Worm (Caenorhabditis elegans): ENCODE data around the gene ssup-72.

DNA sequence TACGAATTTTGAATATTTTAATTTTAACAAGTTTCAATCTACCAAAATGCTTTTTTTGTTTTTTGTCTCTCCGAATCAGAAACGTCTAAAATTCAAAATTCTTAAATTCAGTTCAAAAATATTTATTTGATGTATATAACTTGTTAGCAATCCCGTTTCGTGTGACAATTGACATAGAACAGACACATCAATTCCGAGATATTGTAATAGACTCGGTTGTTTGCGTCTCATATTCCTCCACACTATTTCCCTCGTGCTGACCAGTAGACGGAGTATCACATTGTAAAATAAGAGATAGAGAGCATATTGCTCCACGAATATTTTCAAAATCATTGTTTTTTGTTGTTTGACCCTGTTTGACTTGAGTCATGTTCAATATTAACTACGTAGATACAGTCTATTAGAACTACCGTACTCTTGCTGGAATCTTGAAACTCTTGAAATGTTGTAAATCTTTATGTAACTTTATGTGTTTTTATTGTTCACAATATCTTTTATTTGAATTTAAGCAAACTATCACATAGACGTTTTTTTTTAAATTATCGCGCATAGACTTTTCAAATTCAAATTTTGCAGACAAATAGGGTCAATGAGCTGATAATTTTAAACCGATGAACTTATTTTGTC, 12.4 kb downstream of the ssup-72 start, which contains the start of gene T13C2.3:
- TF ChIP-seq ceh-39 (tag; optimal IDR thresholded peaks at IDR 0.05) (no peak), ztf-11 (tag; optimal IDR thresholded peaks at IDR 0.05) (no peak), nhr-76 (tag; optimal IDR thresholded peaks at IDR 0.05) (no peak), elt-1 (tag; optimal IDR thresholded peaks at IDR 0.05; ENCODE audit: borderline replicate concordance, insufficient read depth) (no peak), lsy-2 (tag; optimal IDR thresholded peaks at IDR 0.05) (no peak), mep-1 (tag; optimal IDR thresholded peaks at IDR 0.05) (no peak)

All from whole organism, mixed stage, embryonic.